Fruit fly (Drosophila melanogaster) whole organism, embryonic: ENCODE data around the gene SP1173.

ENCODE experiments used
- Aef1 ChIP-seq: fragments of 200-800 bp; sonication (Bioruptor generic); IDR thresholded peaks from 3 replicates; pipeline ENCODE4 v1.3.6; 2022; ENCODE audit warnings: missing biosample characterization, missing genetic modification characterization
- BEAF-32 ChIP-seq: fragments of 200-800 bp; sonication (Bioruptor generic); optimal IDR thresholded peaks from 3 replicates; lab custom pipeline; 2017; ENCODE audit warnings: missing biosample characterization, missing genetic modification characterization, mild to moderate bottlenecking, moderate library complexity, missing genetic modification reagents
- C15 ChIP-seq: fragments of 200-800 bp; sonication (Bioruptor generic); IDR thresholded peaks from 3 replicates; pipeline ENCODE4 v1.3.6; 2022; ENCODE audit warnings: missing biosample characterization, missing genetic modification characterization
- CG11696 ChIP-seq: fragments of 200-800 bp; sonication (Bioruptor generic); IDR thresholded peaks from 2 replicates; pipeline ENCODE4 v1.3.6; 2022; ENCODE audit warnings: missing biosample characterization, missing genetic modification characterization
- CG12155 ChIP-seq: fragments of 200-800 bp; sonication (Bioruptor generic); optimal IDR thresholded peaks from 3 replicates; lab custom pipeline; 2016; ENCODE audit warnings: missing biosample characterization, missing genetic modification characterization
- CG12942 ChIP-seq: fragments of 200-800 bp; sonication (Bioruptor generic); optimal IDR thresholded peaks from 3 replicates; lab custom pipeline; 2016; ENCODE audit warnings: missing biosample characterization, missing genetic modification characterization
- CG1602 ChIP-seq: fragments of 200-800 bp; sonication (Bioruptor generic); optimal IDR thresholded peaks from 3 replicates; lab custom pipeline; 2016; ENCODE audit warnings: missing biosample characterization, missing genetic modification characterization
- CG18599 ChIP-seq: fragments of 200-800 bp; sonication (Bioruptor generic); optimal IDR thresholded peaks from 3 replicates; lab custom pipeline; 2017; ENCODE audit warnings: missing biosample characterization, missing genetic modification characterization, mild to moderate bottlenecking, moderate library complexity, missing genetic modification reagents
- CG30020 ChIP-seq: fragments of 200-800 bp; optimal IDR thresholded peaks from 2 replicates; lab custom pipeline; 2019; ENCODE audit warnings: missing biosample characterization, mild to moderate bottlenecking, missing genetic modification characterization, moderate library complexity
- CG3407 ChIP-seq: fragments of 200-800 bp; sonication (Bioruptor generic); optimal IDR thresholded peaks from 2 replicates; lab custom pipeline; 2018; ENCODE audit warnings: missing biosample characterization, mild to moderate bottlenecking, missing genetic modification characterization
- CG34376 ChIP-seq: fragments of 200-800 bp; sonication (Bioruptor generic); optimal IDR thresholded peaks from 2 replicates; lab custom pipeline; 2018; ENCODE audit warnings: missing biosample characterization, mild to moderate bottlenecking, missing genetic modification characterization
- CG3847 ChIP-seq: fragments of 200-800 bp; sonication (Bioruptor generic); IDR thresholded peaks from 2 replicates; pipeline ENCODE4 v1.3.6; 2022; ENCODE audit warnings: missing biosample characterization, missing genetic modification characterization
- CG3995 ChIP-seq: fragments of 200-800 bp; sonication (Bioruptor generic); optimal IDR thresholded peaks from 3 replicates; lab custom pipeline; 2016; ENCODE audit warnings: missing biosample characterization, missing genetic modification characterization
- CG4282 ChIP-seq: fragments of 200-800 bp; sonication (Bioruptor generic); optimal IDR thresholded peaks from 2 replicates; lab custom pipeline; 2016; ENCODE audit warnings: missing biosample characterization, missing genetic modification characterization
- CG4707 ChIP-seq: fragments of 200-800 bp; sonication (Bioruptor generic); optimal IDR thresholded peaks from 2 replicates; lab custom pipeline; 2018; ENCODE audit warnings: missing biosample characterization, mild to moderate bottlenecking, missing genetic modification characterization, moderate library complexity
- CG8359 ChIP-seq: fragments of 200-800 bp; sonication (Bioruptor generic); optimal IDR thresholded peaks from 2 replicates; lab custom pipeline; 2017; ENCODE audit warnings: missing biosample characterization, mild to moderate bottlenecking, missing genetic modification characterization, borderline replicate concordance
- CG9437 ChIP-seq: fragments of 200-800 bp; sonication (Bioruptor generic); optimal IDR thresholded peaks from 2 replicates; lab custom pipeline; 2018; ENCODE audit warnings: missing biosample characterization, mild to moderate bottlenecking, missing genetic modification characterization
- CG9797 ChIP-seq: fragments of 200-800 bp; sonication (Bioruptor generic); optimal IDR thresholded peaks from 3 replicates; lab custom pipeline; 2018; ENCODE audit warnings: missing biosample characterization, mild to moderate bottlenecking, missing genetic modification characterization
- Dip3 ChIP-seq: fragments of 200-800 bp; sonication (Bioruptor generic); optimal IDR thresholded peaks from 3 replicates; lab custom pipeline; 2016; ENCODE audit warnings: missing biosample characterization, missing genetic modification characterization
- Elba2 ChIP-seq: fragments of 200-800 bp; sonication (Bioruptor generic); optimal IDR thresholded peaks from 3 replicates; lab custom pipeline; 2016; ENCODE audit warnings: missing biosample characterization, missing genetic modification characterization
- HLH3B ChIP-seq: fragments of 200-800 bp; sonication (Bioruptor generic); IDR thresholded peaks from 2 replicates; pipeline ENCODE4 v1.3.6; 2022; ENCODE audit warnings: missing biosample characterization, missing genetic modification characterization
- HLH54F ChIP-seq: fragments of 200-800 bp; sonication (Bioruptor generic); optimal IDR thresholded peaks from 3 replicates; lab custom pipeline; 2016; ENCODE audit warnings: missing biosample characterization, missing genetic modification characterization
- HmgZ ChIP-seq: fragments of 200-800 bp; sonication (Bioruptor generic); optimal IDR thresholded peaks from 2 replicates; lab custom pipeline; 2018; ENCODE audit warnings: missing biosample characterization, mild to moderate bottlenecking, missing genetic modification characterization
- Hr51 ChIP-seq, 2 experiments: fragments of 200-800 bp; sonication (Bioruptor generic); optimal IDR thresholded peaks; 2 replicates in 1 of 2; 3 replicates in 1 of 2; lab custom pipeline; 2016 to 2018; ENCODE audit warnings: missing biosample characterization in 2 of 2, missing genetic modification characterization in 2 of 2, mild to moderate bottlenecking in 1 of 2, moderate library complexity in 1 of 2
- MBD-R2 ChIP-seq: fragments of 200-800 bp; sonication (Bioruptor generic); IDR thresholded peaks from 2 replicates; pipeline ENCODE4 v1.3.6; 2022; ENCODE audit warnings: missing biosample characterization, missing genetic modification characterization
- MESR4 ChIP-seq: fragments of 200-800 bp; sonication (Bioruptor generic); optimal IDR thresholded peaks from 2 replicates; lab custom pipeline; 2018; ENCODE audit warnings: missing biosample characterization, mild to moderate bottlenecking, missing genetic modification characterization, moderate library complexity
- Usf ChIP-seq: fragments of 200-800 bp; sonication (Bioruptor generic); optimal IDR thresholded peaks from 2 replicates; lab custom pipeline; 2017; ENCODE audit warnings: missing genotype, missing biosample characterization, missing genetic modification characterization
- YL-1 ChIP-seq: fragments of 200-800 bp; sonication (Bioruptor generic); optimal IDR thresholded peaks from 3 replicates; lab custom pipeline; 2017; ENCODE audit warnings: missing biosample characterization, mild to moderate bottlenecking, missing genetic modification characterization
- ara ChIP-seq: fragments of 200-800 bp; sonication (Bioruptor generic); IDR thresholded peaks from 2 replicates; pipeline ENCODE4 v1.3.6; 2022; ENCODE audit warnings: missing biosample characterization, missing genetic modification characterization
- az2 ChIP-seq: fragments of 200-800 bp; sonication (Bioruptor generic); optimal IDR thresholded peaks from 3 replicates; lab custom pipeline; 2016; ENCODE audit warnings: missing biosample characterization, missing genetic modification characterization
- caup ChIP-seq: fragments of 200-800 bp; sonication (Bioruptor generic); optimal IDR thresholded peaks from 3 replicates; lab custom pipeline; 2017; ENCODE audit warnings: missing biosample characterization, mild to moderate bottlenecking, missing genetic modification characterization, moderate library complexity; ENCODE audit not compliant: severe bottlenecking
- chinmo ChIP-seq: fragments of 200-800 bp; sonication (Bioruptor generic); IDR thresholded peaks from 4 replicates; pipeline ENCODE4 v1.3.6; 2022; ENCODE audit warnings: missing biosample characterization, missing genetic modification characterization; ENCODE audit not compliant: partially characterized antibody
- disco-r ChIP-seq: fragments of 200-800 bp; sonication (Bioruptor generic); optimal IDR thresholded peaks from 2 replicates; lab custom pipeline; 2016; ENCODE audit warnings: missing biosample characterization, missing genetic modification characterization
- eve ChIP-seq, 2 experiments: fragments of >200 bp; optimal IDR thresholded peaks; 2 replicates each; lab custom pipeline; 2017; ENCODE audit warnings: missing biosample characterization in 2 of 2, missing genetic modification characterization in 2 of 2
- gce ChIP-seq: fragments of 200-800 bp; sonication (Bioruptor generic); IDR thresholded peaks from 3 replicates; pipeline ENCODE4 v1.3.6; 2022; ENCODE audit warnings: missing biosample characterization, missing genetic modification characterization
- grn ChIP-seq: fragments of 200-800 bp; sonication (Bioruptor generic); optimal IDR thresholded peaks from 3 replicates; lab custom pipeline; 2017; ENCODE audit warnings: missing biosample characterization, missing genetic modification characterization
- gt ChIP-seq: fragments of 200-800 bp; sonication (Bioruptor generic); IDR thresholded peaks from 2 replicates; pipeline ENCODE4 v1.3.6; 2022; ENCODE audit warnings: missing biosample characterization, missing genetic modification characterization
- ham ChIP-seq: fragments of 200-800 bp; sonication (Bioruptor generic); IDR thresholded peaks from 2 replicates; pipeline ENCODE4 v1.3.6; 2022; ENCODE audit warnings: missing biosample characterization, missing genetic modification characterization
- jumu ChIP-seq: fragments of 200-800 bp; sonication (Bioruptor generic); optimal IDR thresholded peaks from 3 replicates; lab custom pipeline; 2016; ENCODE audit warnings: missing biosample characterization, missing genetic modification characterization
- kni ChIP-seq: fragments of 200-800 bp; sonication (Bioruptor generic); optimal IDR thresholded peaks from 3 replicates; lab custom pipeline; 2017; ENCODE audit warnings: mild to moderate bottlenecking, missing biosample characterization, missing genetic modification reagents, missing genetic modification characterization
- lbe ChIP-seq: fragments of 200-800 bp; sonication (Bioruptor generic); optimal IDR thresholded peaks from 2 replicates; lab custom pipeline; 2016; ENCODE audit warnings: missing biosample characterization, mild to moderate bottlenecking, missing genetic modification characterization
- maf-S ChIP-seq: fragments of 200-800 bp; sonication (Bioruptor generic); optimal IDR thresholded peaks from 2 replicates; lab custom pipeline; 2016; ENCODE audit warnings: missing biosample characterization, missing genetic modification characterization
- mam ChIP-seq: fragments of 200-800 bp; sonication (Bioruptor generic); optimal IDR thresholded peaks from 3 replicates; lab custom pipeline; 2016; ENCODE audit warnings: missing biosample characterization, missing genetic modification characterization
- mld ChIP-seq: fragments of 200-800 bp; sonication (Bioruptor generic); IDR thresholded peaks from 3 replicates; pipeline ENCODE4 v1.3.6; 2022; ENCODE audit warnings: missing biosample characterization, missing genetic modification characterization; ENCODE audit not compliant: partially characterized antibody
- p53 ChIP-seq: fragments of 200-800 bp; sonication (Bioruptor generic); optimal IDR thresholded peaks from 2 replicates; lab custom pipeline; 2016; ENCODE audit warnings: missing biosample characterization, missing genetic modification characterization
- pb ChIP-seq: fragments of 200-800 bp; sonication (Bioruptor generic); optimal IDR thresholded peaks from 3 replicates; lab custom pipeline; 2016; ENCODE audit warnings: missing biosample characterization, missing genetic modification characterization
- sim ChIP-seq: fragments of 200-800 bp; sonication (Bioruptor generic); IDR thresholded peaks from 2 replicates; pipeline ENCODE4 v1.3.6; 2022; ENCODE audit warnings: missing biosample characterization, missing genetic modification characterization
- sima ChIP-seq: fragments of 200-800 bp; sonication (Bioruptor generic); optimal IDR thresholded peaks from 2 replicates; lab custom pipeline; 2016; ENCODE audit warnings: missing biosample characterization, missing genetic modification characterization
- wek ChIP-seq: fragments of 200-800 bp; sonication (Bioruptor generic); optimal IDR thresholded peaks from 3 replicates; lab custom pipeline; 2018; ENCODE audit warnings: missing biosample characterization, mild to moderate bottlenecking, missing genetic modification characterization, moderate library complexity
- yki ChIP-seq: fragments of >200 bp; optimal IDR thresholded peaks from 3 replicates; lab custom pipeline; 2018

SP1173 gene

dm6 chr3L:6752278-6753096, 49.2 kb upstream of the SP1173 start, which contains the start of the genes velo and Sbds (continued):
- TF ChIP-seq p53 (GFP tag; lab: Kevin White, UChicago) = peak; percentile 2
- TF ChIP-seq Dip3 (GFP tag; lab: Kevin White, UChicago) = peak; percentile 19
- peak; percentile 14 for TF ChIP-seq CG9437
- no peak for TF ChIP-seq CG4707
- 0 out of 4 replicates have a peak, but pooled peaks have one; percentile 65 for TF ChIP-seq chinmo (GFP tag; lab: Robert Waterston, UW)
- TF ChIP-seq MBD-R2 (GFP tag; lab: Robert Waterston, UW) = 0 out of 2 replicates have a peak, but pooled peaks have one; percentile 10
- TF ChIP-seq CG1602 = peak; percentile 34
- no peak for TF ChIP-seq CG8359 (GFP tag; lab: Kevin White, UChicago)
- TF ChIP-seq CG12942 = peak; percentile 12
- TF ChIP-seq YL-1 (GFP tag; lab: Kevin White, UChicago) = peak; percentile 89
- TF ChIP-seq CG18599 = no peak
- no peak for TF ChIP-seq grn (GFP tag; lab: Kevin White, UChicago)
- peak; percentile 69 for TF ChIP-seq HmgZ (tag; lab: Kevin White, UChicago)
- peak; percentile 30 for TF ChIP-seq CG12155 (GFP tag; lab: Kevin White, UChicago)
- TF ChIP-seq HLH3B (GFP tag; lab: Robert Waterston, UW) = no peak
- TF ChIP-seq gce (GFP tag; lab: Robert Waterston, UW) = no peak
- peak; percentile 99 for TF ChIP-seq MESR4 (GFP tag; lab: Kevin White, UChicago)
- TF ChIP-seq kni = no peak
- TF ChIP-seq az2 (GFP tag; lab: Kevin White, UChicago) = no peak
- peak; percentile 25 for TF ChIP-seq CG3995 (GFP tag; lab: Kevin White, UChicago)
- TF ChIP-seq mam = no peak
- TF ChIP-seq eve (GFP tag; optimal IDR thresholded peaks at IDR 0.05; lab: Kevin White, UChicago) = no peak
- TF ChIP-seq C15 (GFP tag; lab: Robert Waterston, UW) = no peak
- no peak for TF ChIP-seq maf-S (GFP tag; lab: Kevin White, UChicago)
- TF ChIP-seq gt (GFP tag; lab: Robert Waterston, UW) = no peak
- TF ChIP-seq CG3847 = peak; percentile 62
- no peak for TF ChIP-seq jumu (GFP tag; lab: Kevin White, UChicago)
- no peak for TF ChIP-seq disco-r (GFP tag; lab: Kevin White, UChicago)
- peak in 1 of 2 experiments; percentile 54 for TF ChIP-seq Hr51 (GFP tag; optimal IDR thresholded peaks at IDR 0.05; lab: Kevin White, UChicago)
- TF ChIP-seq Usf (GFP tag; lab: Kevin White, UChicago) = no peak
- no peak for TF ChIP-seq CG4282 (GFP tag; lab: Kevin White, UChicago)
- TF ChIP-seq CG3407 (GFP tag; lab: Kevin White, UChicago) = no peak
- TF ChIP-seq CG30020 (tag; lab: Kevin White, UChicago) = peak; percentile 59
- TF ChIP-seq caup (GFP tag; lab: Kevin White, UChicago) = peak; percentile 40
- TF ChIP-seq ara = no peak
- no peak for TF ChIP-seq HLH54F (GFP tag; lab: Kevin White, UChicago)
- TF ChIP-seq wek (GFP tag; lab: Kevin White, UChicago) = no peak
- peak; percentile 32 for TF ChIP-seq CG9797 (GFP tag; lab: Kevin White, UChicago)
- peak; percentile 0 for TF ChIP-seq CG34376 (GFP tag; lab: Kevin White, UChicago)
- TF ChIP-seq BEAF-32 (GFP tag; lab: Kevin White, UChicago) = peak; percentile 72
- TF ChIP-seq yki (lab: Kevin White, UChicago) = no peak
- TF ChIP-seq lbe (GFP tag; lab: Kevin White, UChicago) = peak; percentile 26
- no peak for TF ChIP-seq CG11696 (GFP tag; lab: Robert Waterston, UW)
- peak; percentile 75 for TF ChIP-seq Aef1 (GFP tag; lab: Robert Waterston, UW)
- peak; percentile 26; the same call in 1 of the 3 replicates for TF ChIP-seq mld
- no peak for TF ChIP-seq ham (GFP tag; lab: Robert Waterston, UW)
- TF ChIP-seq sim (GFP tag; lab: Robert Waterston, UW) = no peak
- no peak for TF ChIP-seq sima (GFP tag; lab: Kevin White, UChicago)
- peak; percentile 12 for TF ChIP-seq Elba2 (GFP tag; lab: Kevin White, UChicago)
- TF ChIP-seq pb (GFP tag; lab: Kevin White, UChicago) = peak; percentile 45
